Worm (Caenorhabditis elegans) whole organism, midembryonic: ENCODE results near the gene ctl-1.
"Not testable (repeated sequence)": the region's sequence is repeated elsewhere in the genome, so short reads cannot be mapped to it uniquely, and the experiment has no call there.

ENCODE experiments used
- ref-1 ChIP-seq: fragments of 200-800 bp; sonication (Bioruptor generic); conservative IDR thresholded peaks from 2 replicates; pipeline ENCODE4 v1.3.6; 2022; ENCODE audit warnings: missing genetic modification reagents, missing genetic modification characterization, missing compliant biosample characterization
- tab-1 ChIP-seq: fragments of 200-800 bp; sonication (Bioruptor generic); IDR thresholded peaks from 2 replicates; pipeline ENCODE4 v1.3.6; 2022; ENCODE audit warnings: missing genetic modification characterization, missing compliant biosample characterization

- not testable (repeated sequence) for TF ChIP-seq tab-1; ref-1 (GFP tag; lab: Robert Waterston, UW)
Measured at ce11 chrII:14306160-14306559, at the start of gene ctl-1.
